Fruit fly (Drosophila melanogaster) whole organism, embryonic: ENCODE data around the gene kat-60L1.

Source experiments
- Antp ChIP-seq: fragments of 200-800 bp; sonication (Bioruptor generic); optimal IDR thresholded peaks from 3 replicates; lab custom pipeline; 2016; ENCODE audit warnings: missing biosample characterization, missing genetic modification characterization
- CG11085 ChIP-seq: fragments of 200-800 bp; sonication (Bioruptor generic); IDR thresholded peaks from 2 replicates; pipeline ENCODE4 v1.3.6; 2022; ENCODE audit warnings: missing biosample characterization, missing genetic modification characterization
- CG11093 ChIP-seq: fragments of 200-800 bp; sonication (Bioruptor generic); IDR thresholded peaks from 3 replicates; pipeline ENCODE4 v1.3.6; 2022; ENCODE audit warnings: missing biosample characterization, missing genetic modification characterization
- CG11695 ChIP-seq: fragments of 200-800 bp; sonication (Bioruptor generic); IDR thresholded peaks from 3 replicates; pipeline ENCODE4 v1.3.6; 2022; ENCODE audit warnings: missing biosample characterization, missing genetic modification characterization
- CG12155 ChIP-seq: fragments of 200-800 bp; sonication (Bioruptor generic); optimal IDR thresholded peaks from 3 replicates; lab custom pipeline; 2016; ENCODE audit warnings: missing biosample characterization, missing genetic modification characterization
- CG12236 ChIP-seq: fragments of 200-800 bp; sonication (Bioruptor generic); optimal IDR thresholded peaks from 2 replicates; lab custom pipeline; 2016; ENCODE audit warnings: missing biosample characterization, missing genetic modification characterization
- CG1233 ChIP-seq: fragments of 200-800 bp; sonication (Bioruptor generic); optimal IDR thresholded peaks from 4 replicates; lab custom pipeline; 2018; ENCODE audit warnings: missing biosample characterization, mild to moderate bottlenecking, missing genetic modification characterization
- CG15601 ChIP-seq: fragments of 200-800 bp; sonication (Bioruptor generic); optimal IDR thresholded peaks from 3 replicates; lab custom pipeline; 2019; ENCODE audit warnings: missing biosample characterization, mild to moderate bottlenecking, missing genetic modification characterization, moderate library complexity
- CG17612 ChIP-seq: fragments of 200-800 bp; sonication (Bioruptor generic); IDR thresholded peaks from 2 replicates; pipeline ENCODE4 v1.3.6; 2022; ENCODE audit warnings: missing biosample characterization, missing genetic modification characterization
- CG2889 ChIP-seq: fragments of 200-800 bp; sonication (Bioruptor generic); IDR thresholded peaks from 3 replicates; pipeline ENCODE4 v1.3.6; 2022; ENCODE audit warnings: missing biosample characterization, missing genetic modification characterization
- CG32532 ChIP-seq: fragments of 200-800 bp; sonication (Bioruptor generic); IDR thresholded peaks from 2 replicates; pipeline ENCODE4 v1.3.6; 2022; ENCODE audit warnings: missing biosample characterization, missing genetic modification characterization
- CG4730 ChIP-seq: fragments of 200-800 bp; sonication (Bioruptor generic); IDR thresholded peaks from 2 replicates; pipeline ENCODE4 v1.3.6; 2022; ENCODE audit warnings: missing biosample characterization, missing genetic modification characterization
- CG6272 ChIP-seq: fragments of 200-800 bp; sonication (Bioruptor generic); IDR thresholded peaks from 2 replicates; pipeline ENCODE4 v1.3.6; 2022; ENCODE audit warnings: missing biosample characterization, missing genetic modification characterization
- CG7271 ChIP-seq: fragments of 200-800 bp; sonication (Bioruptor generic); optimal IDR thresholded peaks from 2 replicates; lab custom pipeline; 2018; ENCODE audit warnings: missing biosample characterization, mild to moderate bottlenecking, missing genetic modification characterization, moderate library complexity
- CrebB ChIP-seq: fragments of 200-800 bp; sonication (Bioruptor generic); optimal IDR thresholded peaks from 3 replicates; lab custom pipeline; 2018; ENCODE audit warnings: missing biosample characterization, mild to moderate bottlenecking, missing genetic modification characterization
- Dad ChIP-seq: fragments of 200-800 bp; sonication (Bioruptor generic); optimal IDR thresholded peaks from 3 replicates; lab custom pipeline; 2016; ENCODE audit warnings: missing biosample characterization, missing genetic modification characterization
- Dref ChIP-seq: fragments of 200-800 bp; sonication (Bioruptor generic); IDR thresholded peaks from 2 replicates; pipeline ENCODE4 v1.3.6; 2022; ENCODE audit warnings: missing biosample characterization, missing genetic modification characterization
- Ets65A ChIP-seq: fragments of 200-800 bp; sonication (Bioruptor generic); peaks from one replicate; lab custom pipeline; 2016; ENCODE audit warnings: missing biosample characterization, missing genetic modification characterization
- HLH54F ChIP-seq: fragments of 200-800 bp; sonication (Bioruptor generic); optimal IDR thresholded peaks from 3 replicates; lab custom pipeline; 2016; ENCODE audit warnings: missing biosample characterization, missing genetic modification characterization
- Lpt ChIP-seq: fragments of >200 bp; optimal IDR thresholded peaks from 2 replicates; lab custom pipeline; 2018; ENCODE audit warnings: missing biosample characterization, missing genetic modification characterization
- Mad ChIP-seq: fragments of 200-800 bp; sonication (Bioruptor generic); optimal IDR thresholded peaks from 2 replicates; lab custom pipeline; 2016; ENCODE audit warnings: missing biosample characterization, missing genetic modification characterization
- Max ChIP-seq: fragments of 200-800 bp; sonication (Bioruptor generic); optimal IDR thresholded peaks from 2 replicates; lab custom pipeline; 2016; ENCODE audit warnings: missing biosample characterization, mild to moderate bottlenecking, missing genetic modification characterization
- Meics ChIP-seq: fragments of 200-800 bp; sonication (Bioruptor generic); optimal IDR thresholded peaks from 2 replicates; lab custom pipeline; 2017; ENCODE audit warnings: missing biosample characterization, mild to moderate bottlenecking, missing genetic modification characterization
- NC2β ChIP-seq: fragments of 200-800 bp; sonication (Bioruptor generic); optimal IDR thresholded peaks from 2 replicates; lab custom pipeline; 2016; ENCODE audit warnings: missing biosample characterization, missing genetic modification characterization
- Optix ChIP-seq: fragments of 200-800 bp; sonication (Bioruptor generic); IDR thresholded peaks from 3 replicates; pipeline ENCODE4 v1.3.6; 2022; ENCODE audit warnings: missing biosample characterization, missing genetic modification characterization
- Rfx ChIP-seq: fragments of 200-800 bp; sonication (Bioruptor generic); IDR thresholded peaks from 2 replicates; pipeline ENCODE4 v1.3.6; 2022; ENCODE audit warnings: missing biosample characterization, missing genetic modification characterization
- Side ChIP-seq: fragments of 200-800 bp; sonication (Bioruptor generic); optimal IDR thresholded peaks from 2 replicates; lab custom pipeline; 2016; ENCODE audit warnings: missing biosample characterization, missing genetic modification characterization
- Usf ChIP-seq: fragments of 200-800 bp; sonication (Bioruptor generic); optimal IDR thresholded peaks from 2 replicates; lab custom pipeline; 2017; ENCODE audit warnings: missing genotype, missing biosample characterization, missing genetic modification characterization
- bigmax ChIP-seq: fragments of 200-800 bp; sonication (Bioruptor generic); optimal IDR thresholded peaks from 2 replicates; lab custom pipeline; 2018; ENCODE audit warnings: missing biosample characterization, mild to moderate bottlenecking, missing genetic modification characterization
- cad ChIP-seq: fragments of >200 bp; optimal IDR thresholded peaks from 2 replicates; lab custom pipeline; 2017; ENCODE audit warnings: missing biosample characterization, missing genetic modification characterization
- danr ChIP-seq: fragments of 200-800 bp; sonication (Bioruptor generic); IDR thresholded peaks from 2 replicates; pipeline ENCODE4 v1.3.6; 2022; ENCODE audit warnings: missing biosample characterization, missing genetic modification characterization
- dimm ChIP-seq: fragments of 200-800 bp; sonication (Bioruptor generic); IDR thresholded peaks from 2 replicates; pipeline ENCODE4 v1.3.6; 2022; ENCODE audit warnings: missing biosample characterization, missing genetic modification characterization
- eyg ChIP-seq: fragments of 200-800 bp; sonication (Bioruptor generic); optimal IDR thresholded peaks from 3 replicates; lab custom pipeline; 2016; ENCODE audit warnings: missing biosample characterization, missing genetic modification characterization
- jing ChIP-seq: fragments of 200-800 bp; sonication (Bioruptor generic); optimal IDR thresholded peaks from 2 replicates; lab custom pipeline; 2018; ENCODE audit warnings: missing biosample characterization, mild to moderate bottlenecking, missing genetic modification characterization
- kah ChIP-seq: fragments of 200-800 bp; sonication (Bioruptor generic); optimal IDR thresholded peaks from 2 replicates; lab custom pipeline; 2018; ENCODE audit warnings: missing biosample characterization, mild to moderate bottlenecking, missing genetic modification characterization
- lilli ChIP-seq: fragments of 200-800 bp; sonication (Bioruptor generic); optimal IDR thresholded peaks from 3 replicates; lab custom pipeline; 2016; ENCODE audit warnings: missing biosample characterization, missing genetic modification characterization
- lmd ChIP-seq: fragments of 200-800 bp; sonication (Bioruptor generic); IDR thresholded peaks from 2 replicates; pipeline ENCODE4 v1.3.6; 2022; ENCODE audit warnings: missing biosample characterization, missing genetic modification characterization
- lov ChIP-seq, 2 experiments: fragments of 200-800 bp in 1 of 2; fragments of >200 bp in 1 of 2; sonication (Bioruptor generic) in 1 of 2; IDR thresholded peaks in 1 of 2; optimal IDR thresholded peaks in 1 of 2; 2 replicates in 1 of 2; 3 replicates in 1 of 2; pipeline versions ENCODE4 v1.3.6 to Lab custom; 2017 to 2022; ENCODE audit warnings: missing biosample characterization in 1 of 2, missing genetic modification characterization in 1 of 2
- maf-S ChIP-seq: fragments of 200-800 bp; sonication (Bioruptor generic); optimal IDR thresholded peaks from 2 replicates; lab custom pipeline; 2016; ENCODE audit warnings: missing biosample characterization, missing genetic modification characterization
- org-1 ChIP-seq: fragments of 200-800 bp; sonication (Bioruptor generic); optimal IDR thresholded peaks from 2 replicates; lab custom pipeline; 2017; ENCODE audit warnings: missing biosample characterization, missing genetic modification characterization
- p53 ChIP-seq: fragments of 200-800 bp; sonication (Bioruptor generic); optimal IDR thresholded peaks from 2 replicates; lab custom pipeline; 2016; ENCODE audit warnings: missing biosample characterization, missing genetic modification characterization
- shn ChIP-seq: fragments of 200-800 bp; sonication (Bioruptor generic); optimal IDR thresholded peaks from 3 replicates; lab custom pipeline; 2016; ENCODE audit warnings: missing biosample characterization, missing genetic modification characterization
- slou ChIP-seq: fragments of 200-800 bp; sonication (Bioruptor generic); optimal IDR thresholded peaks from 3 replicates; lab custom pipeline; 2016; ENCODE audit warnings: missing biosample characterization, missing genetic modification characterization
- so ChIP-seq: fragments of 200-800 bp; sonication (Bioruptor generic); IDR thresholded peaks from 3 replicates; pipeline ENCODE4 v1.3.6; 2022; ENCODE audit warnings: missing biosample characterization, missing genetic modification characterization
- ssp ChIP-seq: fragments of 200-800 bp; sonication (Bioruptor generic); IDR thresholded peaks from 2 replicates; pipeline ENCODE4 v1.3.6; 2022; ENCODE audit warnings: missing biosample characterization, missing genetic modification characterization
- stwl ChIP-seq: fragments of 200-800 bp; sonication (Bioruptor generic); optimal IDR thresholded peaks from 3 replicates; lab custom pipeline; 2018; ENCODE audit warnings: missing biosample characterization, mild to moderate bottlenecking, missing genetic modification characterization, moderate library complexity
- tap ChIP-seq: fragments of 200-800 bp; optimal IDR thresholded peaks from 3 replicates; lab custom pipeline; 2019; ENCODE audit warnings: missing biosample characterization, mild to moderate bottlenecking, missing genetic modification characterization, moderate library complexity
- tin ChIP-seq: fragments of 200-800 bp; sonication (Bioruptor generic); optimal IDR thresholded peaks from 3 replicates; lab custom pipeline; 2016; ENCODE audit warnings: missing biosample characterization, missing genetic modification characterization
- unc-4 ChIP-seq: fragments of 200-800 bp; sonication (Bioruptor generic); IDR thresholded peaks from 2 replicates; pipeline ENCODE4 v1.3.6; 2022; ENCODE audit warnings: missing biosample characterization, missing genetic modification characterization; ENCODE audit not compliant: partially characterized antibody
- wek ChIP-seq: fragments of 200-800 bp; sonication (Bioruptor generic); optimal IDR thresholded peaks from 3 replicates; lab custom pipeline; 2018; ENCODE audit warnings: missing biosample characterization, mild to moderate bottlenecking, missing genetic modification characterization, moderate library complexity

Gene kat-60L1

DNA sequence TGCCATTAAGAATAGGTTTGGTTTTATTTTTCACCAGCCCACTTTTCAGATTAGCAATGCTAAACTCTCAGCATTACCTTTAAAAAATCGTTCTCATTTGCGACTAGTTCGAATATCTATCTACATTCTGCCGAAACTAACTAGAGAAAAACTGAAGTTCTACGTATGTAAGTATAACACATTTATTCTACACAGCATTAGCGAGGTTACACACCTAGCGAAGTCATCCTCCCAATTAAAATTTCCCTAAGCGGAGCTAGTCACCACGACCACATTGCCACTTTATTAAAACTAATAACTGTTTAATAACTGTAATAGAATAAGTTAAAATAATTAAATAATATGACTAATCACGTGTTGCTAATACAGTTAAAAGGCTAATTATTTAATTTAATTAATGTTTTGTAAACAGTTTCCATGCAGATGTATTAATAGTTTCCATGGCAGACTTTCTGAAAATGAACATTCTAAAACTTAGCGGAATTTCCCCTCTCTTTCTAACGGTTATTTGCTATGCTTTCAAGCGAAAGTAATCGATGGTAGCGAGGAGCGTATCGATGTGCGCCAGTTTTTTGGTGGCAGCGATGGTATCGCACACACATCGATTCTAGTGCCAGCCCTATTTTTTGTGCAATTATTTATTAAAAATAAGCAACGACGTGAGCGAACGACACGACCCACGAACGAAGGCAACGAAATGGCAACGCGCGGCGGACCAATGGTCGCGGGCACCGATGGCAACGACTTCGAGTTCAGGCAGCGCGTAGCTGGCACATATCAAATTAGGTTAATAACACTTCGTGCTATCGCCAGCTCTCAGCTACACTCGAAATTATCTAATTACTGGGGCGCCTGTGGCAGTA lies 2.6 kb upstream of the kat-60L1 start, which contains the start of gene jagn (continued):
- peak; percentile 75 for TF ChIP-seq CG32532 (GFP tag; lab: Robert Waterston, UW)
- TF ChIP-seq lilli: peak; percentile 82
- TF ChIP-seq stwl (tag; lab: Kevin White, UChicago): peak; percentile 54
- TF ChIP-seq CG1233 (GFP tag; lab: Kevin White, UChicago): peak; percentile 59
- TF ChIP-seq tin (GFP tag; lab: Kevin White, UChicago): peak; percentile 58
- no peak for TF ChIP-seq org-1 (GFP tag; lab: Kevin White, UChicago)
- TF ChIP-seq shn (GFP tag; lab: Kevin White, UChicago): peak; percentile 59
- no peak for TF ChIP-seq CG12236
- peak; percentile 52 for TF ChIP-seq Meics (GFP tag; lab: Kevin White, UChicago)
- TF ChIP-seq slou (GFP tag; lab: Kevin White, UChicago): no peak
- TF ChIP-seq CG7271 (tag; lab: Kevin White, UChicago): peak; percentile 79
- no peak for TF ChIP-seq dimm (GFP tag; lab: Robert Waterston, UW)
- TF ChIP-seq lov (optimal IDR thresholded peaks at IDR 0.05; lab: Kevin White, UChicago): no peak
- TF ChIP-seq lov (GFP tag; IDR thresholded peaks at IDR 0.05; lab: Robert Waterston, UW): 0 out of 3 replicates have a peak, but pooled peaks have one; percentile 31
- TF ChIP-seq wek: no peak
- TF ChIP-seq CG15601 (tag; lab: Kevin White, UChicago): peak; percentile 53
- peak; percentile 79 for TF ChIP-seq CG6272
- peak; percentile 48 for TF ChIP-seq Dad
- TF ChIP-seq Side (GFP tag; lab: Kevin White, UChicago): peak; percentile 59
- no peak for TF ChIP-seq jing (GFP tag; lab: Kevin White, UChicago)
- peak; percentile 14 for TF ChIP-seq p53 (GFP tag; lab: Kevin White, UChicago)
- no peak for TF ChIP-seq danr
- TF ChIP-seq Dref (GFP tag; lab: Robert Waterston, UW): peak; percentile 96
- peak; percentile 41 for TF ChIP-seq Mad
- no peak for TF ChIP-seq kah
- TF ChIP-seq eyg: no peak
- peak; percentile 65; the same call in 1 of the 2 replicates for TF ChIP-seq CG11085 (GFP tag; lab: Robert Waterston, UW)
- no peak for TF ChIP-seq CG11093 (GFP tag; lab: Robert Waterston, UW)
- TF ChIP-seq Max (GFP tag; lab: Kevin White, UChicago): peak; percentile 54
- peak; percentile 46 for TF ChIP-seq maf-S (GFP tag; lab: Kevin White, UChicago)
- TF ChIP-seq CG11695 (GFP tag; lab: Robert Waterston, UW): 0 out of 3 replicates have a peak, but pooled peaks have one; percentile 13
- no peak for TF ChIP-seq Lpt (GFP tag; lab: Kevin White, UChicago)
- peak; percentile 90 for TF ChIP-seq Rfx (GFP tag; lab: Robert Waterston, UW)
- TF ChIP-seq ssp (GFP tag; lab: Robert Waterston, UW): peak; percentile 53
- TF ChIP-seq CG2889 (GFP tag; lab: Robert Waterston, UW): peak; percentile 4; the same call in 1 of the 3 replicates
- TF ChIP-seq CrebB (tag; lab: Kevin White, UChicago): peak; percentile 66
- no peak for TF ChIP-seq CG17612
- TF ChIP-seq HLH54F (GFP tag; lab: Kevin White, UChicago): peak; percentile 80
- peak; percentile 53; the same call in 1 of the 3 replicates for TF ChIP-seq Optix (GFP tag; lab: Robert Waterston, UW)
- no peak for TF ChIP-seq cad
- peak; percentile 35 for TF ChIP-seq bigmax (GFP tag; lab: Kevin White, UChicago)
- no peak for TF ChIP-seq so (GFP tag; lab: Robert Waterston, UW)
- peak; percentile 44 for TF ChIP-seq tap
- peak; percentile 42 for TF ChIP-seq Usf (GFP tag; lab: Kevin White, UChicago)
- 0 out of 2 replicates have a peak, but pooled peaks have one; percentile 28 for TF ChIP-seq CG4730 (GFP tag; lab: Robert Waterston, UW)
- peak; percentile 98 for TF ChIP-seq unc-4 (GFP tag; lab: Robert Waterston, UW)
- TF ChIP-seq CG12155 (GFP tag; lab: Kevin White, UChicago): peak; percentile 98
- TF ChIP-seq Ets65A (GFP tag; lab: Kevin White, UChicago): peak; percentile 95
- TF ChIP-seq lmd (GFP tag; lab: Robert Waterston, UW): peak; percentile 51; the same call in 1 of the 2 replicates
- TF ChIP-seq NC2β (GFP tag; lab: Kevin White, UChicago): peak; percentile 43
- peak; percentile 66 for TF ChIP-seq Antp (GFP tag; lab: Kevin White, UChicago)
